Fruit fly (Drosophila melanogaster): ENCODE results near the gene CG7142.

- TF ChIP-seq da (GFP tag; optimal IDR thresholded peaks at IDR 0.05) (no peak), CG6272 (GFP tag; IDR thresholded peaks at IDR 0.05) (no peak), CG6254 (GFP tag; optimal IDR thresholded peaks at IDR 0.05) (no peak), CG30020 (tag; optimal IDR thresholded peaks at IDR 0.05) (no peak), zen2 (GFP tag; IDR thresholded peaks at IDR 0.05; ENCODE audit: partially characterized antibody) (peak; percentile 51; the same call in 1 of the 3 replicates), pum (GFP tag; optimal IDR thresholded peaks at IDR 0.05) (no peak), Lhr (GFP tag; optimal IDR thresholded peaks at IDR 0.05) (no peak), Hr39 (optimal IDR thresholded peaks at IDR 0.05) (no peak), al (GFP tag; IDR thresholded peaks at IDR 0.05) (no peak), zfh2 (GFP tag; optimal IDR thresholded peaks at IDR 0.05) (no peak), CG10431 (GFP tag; optimal IDR thresholded peaks at IDR 0.05) (no peak)
Measured at dm6 chr3R:18255281-18255680, 24.0 kb downstream of the CG7142 start, which contains the start of the genes Ada2a, Polr2D, Tgs1 and moi.
